Fruit fly (Drosophila melanogaster) whole organism, embryonic: ENCODE data around the gene CG1943.

Experiments
- Ada2b ChIP-seq: fragments of 200-800 bp; sonication (Bioruptor generic); IDR thresholded peaks from 2 replicates; pipeline ENCODE4 v1.3.6; 2022; ENCODE audit warnings: missing biosample characterization, missing genetic modification characterization
- Aef1 ChIP-seq: fragments of 200-800 bp; sonication (Bioruptor generic); IDR thresholded peaks from 3 replicates; pipeline ENCODE4 v1.3.6; 2022; ENCODE audit warnings: missing biosample characterization, missing genetic modification characterization
- Atf-2 ChIP-seq: fragments of 200-800 bp; sonication (Bioruptor generic); optimal IDR thresholded peaks from 2 replicates; lab custom pipeline; 2016; ENCODE audit warnings: missing biosample characterization, missing genetic modification characterization
- CG10274 ChIP-seq: fragments of 200-800 bp; sonication (Bioruptor generic); optimal IDR thresholded peaks from 3 replicates; lab custom pipeline; 2017; ENCODE audit warnings: missing biosample characterization, mild to moderate bottlenecking, missing genetic modification characterization
- CG10565 ChIP-seq: fragments of 200-800 bp; sonication (Bioruptor generic); optimal IDR thresholded peaks from 3 replicates; lab custom pipeline; 2016; ENCODE audit warnings: missing biosample characterization, mild to moderate bottlenecking, missing genetic modification characterization
- CG11456 ChIP-seq: fragments of 200-800 bp; sonication (Bioruptor generic); IDR thresholded peaks from 3 replicates; pipeline ENCODE4 v1.3.6; 2022; ENCODE audit warnings: missing biosample characterization, missing genetic modification characterization
- CG11560 ChIP-seq: fragments of 200-800 bp; sonication (Bioruptor generic); IDR thresholded peaks from 3 replicates; pipeline ENCODE4 v1.3.6; 2022; ENCODE audit warnings: missing biosample characterization, missing genetic modification characterization
- CG13123 ChIP-seq: fragments of 200-800 bp; sonication (Bioruptor generic); optimal IDR thresholded peaks from 2 replicates; lab custom pipeline; 2016; ENCODE audit warnings: missing biosample characterization, missing genetic modification characterization
- CG16779 ChIP-seq: fragments of 200-800 bp; sonication (Bioruptor generic); IDR thresholded peaks from 2 replicates; pipeline ENCODE4 v1.3.6; 2022; ENCODE audit warnings: missing biosample characterization, missing genetic modification characterization
- CG17802 ChIP-seq: fragments of 200-800 bp; sonication (Bioruptor generic); optimal IDR thresholded peaks from 2 replicates; lab custom pipeline; 2018; ENCODE audit warnings: missing biosample characterization, mild to moderate bottlenecking, missing genetic modification characterization, moderate library complexity
- CG17829 ChIP-seq: fragments of 200-800 bp; optimal IDR thresholded peaks from 2 replicates; lab custom pipeline; 2019; ENCODE audit warnings: missing biosample characterization, mild to moderate bottlenecking, missing genetic modification characterization, moderate library complexity
- CG18764 ChIP-seq: fragments of 200-800 bp; sonication (Bioruptor generic); optimal IDR thresholded peaks from 3 replicates; lab custom pipeline; 2016; ENCODE audit warnings: missing biosample characterization, missing genetic modification characterization
- CG2875 ChIP-seq: fragments of 200-800 bp; sonication (Bioruptor generic); optimal IDR thresholded peaks from 2 replicates; lab custom pipeline; 2017; ENCODE audit warnings: missing biosample characterization, mild to moderate bottlenecking, missing genetic modification characterization, missing genetic modification reagents
- CG3838 ChIP-seq: fragments of 200-800 bp; sonication (Bioruptor generic); optimal IDR thresholded peaks from 3 replicates; lab custom pipeline; 2016; ENCODE audit warnings: missing biosample characterization, missing genetic modification characterization
- CG5180 ChIP-seq: fragments of 200-800 bp; sonication (Bioruptor generic); optimal IDR thresholded peaks from 3 replicates; lab custom pipeline; 2017; ENCODE audit warnings: missing biosample characterization, missing genetic modification characterization, mild to moderate bottlenecking, moderate library complexity, missing genetic modification reagents
- CG6654 ChIP-seq: fragments of 200-800 bp; sonication (Bioruptor generic); optimal IDR thresholded peaks from 2 replicates; lab custom pipeline; 2017; ENCODE audit warnings: missing biosample characterization, mild to moderate bottlenecking, missing genetic modification characterization
- CG8924 ChIP-seq: fragments of 200-800 bp; optimal IDR thresholded peaks from 3 replicates; lab custom pipeline; 2019; ENCODE audit warnings: missing biosample characterization, mild to moderate bottlenecking, missing genetic modification characterization, moderate library complexity
- CG8944 ChIP-seq: fragments of 200-800 bp; sonication (Bioruptor generic); optimal IDR thresholded peaks from 3 replicates; lab custom pipeline; 2016; ENCODE audit warnings: missing biosample characterization, missing genetic modification characterization
- CG9215 ChIP-seq: fragments of 200-800 bp; sonication (Bioruptor generic); IDR thresholded peaks from 2 replicates; pipeline ENCODE4 v1.3.6; 2022; ENCODE audit warnings: missing biosample characterization, missing genetic modification characterization
- CG9876 ChIP-seq: fragments of 200-800 bp; sonication (Bioruptor generic); optimal IDR thresholded peaks from 2 replicates; lab custom pipeline; 2016; ENCODE audit warnings: missing biosample characterization, missing genetic modification characterization
- CrebB ChIP-seq: fragments of 200-800 bp; sonication (Bioruptor generic); optimal IDR thresholded peaks from 3 replicates; lab custom pipeline; 2018; ENCODE audit warnings: missing biosample characterization, mild to moderate bottlenecking, missing genetic modification characterization
- Deaf1 ChIP-seq: fragments of 200-800 bp; optimal IDR thresholded peaks from 3 replicates; lab custom pipeline; 2019; ENCODE audit warnings: missing biosample characterization, mild to moderate bottlenecking, missing genetic modification characterization, moderate library complexity
- Elba2 ChIP-seq: fragments of 200-800 bp; sonication (Bioruptor generic); optimal IDR thresholded peaks from 3 replicates; lab custom pipeline; 2016; ENCODE audit warnings: missing biosample characterization, missing genetic modification characterization
- Ets97D ChIP-seq: fragments of 200-800 bp; sonication (Bioruptor generic); optimal IDR thresholded peaks from 3 replicates; lab custom pipeline; 2016; ENCODE audit warnings: missing biosample characterization, missing genetic modification characterization
- Fer3 ChIP-seq: fragments of 200-800 bp; sonication (Bioruptor generic); optimal IDR thresholded peaks from 2 replicates; lab custom pipeline; 2018; ENCODE audit warnings: missing biosample characterization, mild to moderate bottlenecking, missing genetic modification characterization, moderate library complexity
- Gug ChIP-seq: fragments of 200-800 bp; sonication (Bioruptor generic); IDR thresholded peaks from 4 replicates; pipeline ENCODE4 v1.3.6; 2022; ENCODE audit warnings: missing biosample characterization, missing genetic modification characterization
- Kr ChIP-seq: fragments of 200-800 bp; sonication (Bioruptor generic); optimal IDR thresholded peaks from 2 replicates; lab custom pipeline; 2017; ENCODE audit warnings: missing biosample characterization, mild to moderate bottlenecking, missing genetic modification characterization
- Lpt ChIP-seq: fragments of >200 bp; optimal IDR thresholded peaks from 2 replicates; lab custom pipeline; 2018; ENCODE audit warnings: missing biosample characterization, missing genetic modification characterization
- MBD-R2 ChIP-seq: fragments of 200-800 bp; sonication (Bioruptor generic); IDR thresholded peaks from 2 replicates; pipeline ENCODE4 v1.3.6; 2022; ENCODE audit warnings: missing biosample characterization, missing genetic modification characterization
- Neu2 ChIP-seq: fragments of 200-800 bp; sonication (Bioruptor generic); optimal IDR thresholded peaks from 3 replicates; lab custom pipeline; 2016; ENCODE audit warnings: missing biosample characterization, missing genetic modification characterization, borderline replicate concordance
- Nf-YC ChIP-seq: fragments of 200-800 bp; optimal IDR thresholded peaks from 3 replicates; lab custom pipeline; 2019; ENCODE audit warnings: missing biosample characterization, mild to moderate bottlenecking, missing genetic modification characterization, moderate library complexity
- Poxn ChIP-seq: fragments of 200-800 bp; sonication (Bioruptor generic); IDR thresholded peaks from 2 replicates; pipeline ENCODE4 v1.3.6; 2022; ENCODE audit warnings: missing biosample characterization, missing genetic modification characterization
- Six4 ChIP-seq: fragments of 200-800 bp; sonication (Bioruptor generic); optimal IDR thresholded peaks from 2 replicates; lab custom pipeline; 2016; ENCODE audit warnings: missing biosample characterization, missing genetic modification characterization
- Sry-β ChIP-seq: fragments of 200-800 bp; sonication (Bioruptor generic); optimal IDR thresholded peaks from 2 replicates; lab custom pipeline; 2018; ENCODE audit warnings: missing biosample characterization, mild to moderate bottlenecking, missing genetic modification characterization, moderate library complexity
- YL-1 ChIP-seq: fragments of 200-800 bp; sonication (Bioruptor generic); optimal IDR thresholded peaks from 3 replicates; lab custom pipeline; 2017; ENCODE audit warnings: missing biosample characterization, mild to moderate bottlenecking, missing genetic modification characterization
- ap ChIP-seq: fragments of 200-800 bp; sonication (Bioruptor generic); IDR thresholded peaks from 2 replicates; pipeline ENCODE4 v1.3.6; 2022; ENCODE audit warnings: missing biosample characterization, missing genetic modification characterization
- ato ChIP-seq: fragments of 200-800 bp; sonication (Bioruptor generic); IDR thresholded peaks from 2 replicates; pipeline ENCODE4 v1.3.6; 2022; ENCODE audit warnings: missing biosample characterization, missing genetic modification characterization; ENCODE audit not compliant: partially characterized antibody
- danr ChIP-seq: fragments of 200-800 bp; sonication (Bioruptor generic); IDR thresholded peaks from 2 replicates; pipeline ENCODE4 v1.3.6; 2022; ENCODE audit warnings: missing biosample characterization, missing genetic modification characterization
- ham ChIP-seq: fragments of 200-800 bp; sonication (Bioruptor generic); IDR thresholded peaks from 2 replicates; pipeline ENCODE4 v1.3.6; 2022; ENCODE audit warnings: missing biosample characterization, missing genetic modification characterization
- her ChIP-seq: fragments of 200-800 bp; sonication (Bioruptor generic); optimal IDR thresholded peaks from 2 replicates; lab custom pipeline; 2016; ENCODE audit warnings: missing biosample characterization, missing genetic modification characterization
- inv ChIP-seq: fragments of 200-800 bp; sonication (Bioruptor generic); IDR thresholded peaks from 2 replicates; pipeline ENCODE4 v1.3.6; 2022; ENCODE audit warnings: missing biosample characterization, missing genetic modification characterization; ENCODE audit not compliant: partially characterized antibody
- lov ChIP-seq, 2 experiments: fragments of 200-800 bp in 1 of 2; fragments of >200 bp in 1 of 2; sonication (Bioruptor generic) in 1 of 2; IDR thresholded peaks in 1 of 2; optimal IDR thresholded peaks in 1 of 2; 2 replicates in 1 of 2; 3 replicates in 1 of 2; pipeline versions ENCODE4 v1.3.6 to Lab custom; 2017 to 2022; ENCODE audit warnings: missing biosample characterization in 1 of 2, missing genetic modification characterization in 1 of 2
- mam ChIP-seq: fragments of 200-800 bp; sonication (Bioruptor generic); optimal IDR thresholded peaks from 3 replicates; lab custom pipeline; 2016; ENCODE audit warnings: missing biosample characterization, missing genetic modification characterization
- nau ChIP-seq: fragments of 200-800 bp; sonication (Bioruptor generic); optimal IDR thresholded peaks from 3 replicates; lab custom pipeline; 2017; ENCODE audit warnings: missing biosample characterization, mild to moderate bottlenecking, missing genetic modification characterization, missing genetic modification reagents
- nerfin-2 ChIP-seq: fragments of 200-800 bp; sonication (Bioruptor generic); IDR thresholded peaks from 2 replicates; pipeline ENCODE4 v1.3.6; 2022; ENCODE audit warnings: missing biosample characterization, missing genetic modification characterization; ENCODE audit not compliant: partially characterized antibody
- onecut ChIP-seq: fragments of 200-800 bp; sonication (Bioruptor generic); IDR thresholded peaks from 2 replicates; pipeline ENCODE4 v1.3.6; 2022; ENCODE audit warnings: missing biosample characterization, missing genetic modification characterization
- pfk ChIP-seq: fragments of 200-800 bp; sonication (Bioruptor generic); optimal IDR thresholded peaks from 2 replicates; lab custom pipeline; 2018; ENCODE audit warnings: missing biosample characterization, mild to moderate bottlenecking, missing genetic modification characterization, moderate library complexity
- sc ChIP-seq, 3 experiments: fragments of >200 bp in 2 of 3; fragments of 200-800 bp in 1 of 3; sonication (Bioruptor generic) in 1 of 3; optimal IDR thresholded peaks; 2 replicates in 2 of 3; 3 replicates in 1 of 3; lab custom pipeline; 2017; ENCODE audit warnings: mild to moderate bottlenecking in 1 of 3, missing biosample characterization in 1 of 3, missing genetic modification characterization in 1 of 3, missing genetic modification reagents in 1 of 3
- stwl ChIP-seq: fragments of 200-800 bp; sonication (Bioruptor generic); optimal IDR thresholded peaks from 3 replicates; lab custom pipeline; 2018; ENCODE audit warnings: missing biosample characterization, mild to moderate bottlenecking, missing genetic modification characterization, moderate library complexity
- zen2 ChIP-seq: fragments of 200-800 bp; sonication (Bioruptor generic); IDR thresholded peaks from 3 replicates; pipeline ENCODE4 v1.3.6; 2022; ENCODE audit warnings: missing biosample characterization, missing genetic modification characterization; ENCODE audit not compliant: partially characterized antibody

CG1943 gene

dm6 chr3R:7075712-7076183 is 1.1 kb downstream of the CG1943 start (continued):
- TF ChIP-seq CG2875 (GFP tag; lab: Kevin White, UChicago) (peak; percentile 75), Deaf1 (peak; percentile 66), CG8944 (GFP tag; lab: Kevin White, UChicago) (peak; percentile 85), CG10565 (GFP tag; lab: Kevin White, UChicago) (peak; percentile 63), danr (GFP tag; lab: Robert Waterston, UW) (no peak), CG17802 (tag; lab: Kevin White, UChicago) (peak; percentile 62), CG11560 (tag; lab: Robert Waterston, UW) (no peak), Ets97D (peak; percentile 71), Nf-YC (tag; lab: Kevin White, UChicago) (peak; percentile 60), lov (optimal IDR thresholded peaks at IDR 0.05; lab: Kevin White, UChicago) (no peak), lov (GFP tag; IDR thresholded peaks at IDR 0.05; lab: Robert Waterston, UW) (no peak), Elba2 (GFP tag; lab: Kevin White, UChicago) (peak; percentile 48), ap (no peak), CG8924 (tag; lab: Kevin White, UChicago) (peak; percentile 91), ham (GFP tag; lab: Robert Waterston, UW) (no peak), Atf-2 (GFP tag; lab: Kevin White, UChicago) (peak; percentile 86), CG5180 (GFP tag; lab: Kevin White, UChicago) (peak; percentile 71), CG13123 (peak; percentile 75), Poxn (GFP tag; lab: Robert Waterston, UW) (no peak), Sry-β (GFP tag; lab: Kevin White, UChicago) (peak; percentile 19), zen2 (GFP tag; lab: Robert Waterston, UW) (no peak), CG9876 (GFP tag; lab: Kevin White, UChicago) (peak; percentile 83), nau (GFP tag; lab: Kevin White, UChicago) (peak; percentile 85), stwl (peak; percentile 34), CG18764 (peak; percentile 81), Neu2 (GFP tag; lab: Kevin White, UChicago) (peak; percentile 79), CG6654 (GFP tag; lab: Kevin White, UChicago) (peak; percentile 73), CG17829 (tag; lab: Kevin White, UChicago) (peak; percentile 92), her (GFP tag; lab: Kevin White, UChicago) (peak; percentile 85), Fer3 (tag; lab: Kevin White, UChicago) (peak; percentile 91), nerfin-2 (no peak), CG3838 (GFP tag; lab: Kevin White, UChicago) (peak; percentile 66), sc (optimal IDR thresholded peaks at IDR 0.05; lab: Kevin White, UChicago) (no peak), sc (GFP tag; optimal IDR thresholded peaks at IDR 0.05; lab: Kevin White, UChicago) (peak; percentile 81), ato (GFP tag; lab: Robert Waterston, UW) (no peak), CG11456 (GFP tag; lab: Robert Waterston, UW) (no peak), onecut (GFP tag; lab: Robert Waterston, UW) (peak; percentile 84), YL-1 (GFP tag; lab: Kevin White, UChicago) (no peak), inv (GFP tag; lab: Robert Waterston, UW) (no peak), mam (GFP tag; lab: Kevin White, UChicago) (peak; percentile 95), pfk (GFP tag; lab: Kevin White, UChicago) (peak; percentile 29), Kr (GFP tag; lab: Kevin White, UChicago) (no peak), Six4 (GFP tag; lab: Kevin White, UChicago) (peak; percentile 89), CrebB (peak; percentile 77), CG9215 (no peak), Lpt (GFP tag; lab: Kevin White, UChicago) (no peak), CG10274 (GFP tag; lab: Kevin White, UChicago) (peak; percentile 79), Gug (peak; percentile 86), MBD-R2 (GFP tag; lab: Robert Waterston, UW) (no peak), CG16779 (no peak), Aef1 (GFP tag; lab: Robert Waterston, UW) (no peak), Ada2b (GFP tag; lab: Robert Waterston, UW) (no peak)
